Fruit fly (Drosophila melanogaster): ENCODE data around the gene COX8.

Gene COX8

dm6 chr3L:21533270-21533948, 5.8 kb downstream of the COX8 start, which contains the start of gene Mkrn1 (continued):
- TF ChIP-seq lbe (GFP tag; optimal IDR thresholded peaks at IDR 0.05) (no peak), hbn (GFP tag; IDR thresholded peaks at IDR 0.05; ENCODE audit: partially characterized antibody) (0 out of 2 replicates have a peak, but pooled peaks have one; percentile 22), pum (GFP tag; optimal IDR thresholded peaks at IDR 0.05) (no peak), CG17802 (tag; optimal IDR thresholded peaks at IDR 0.05) (no peak), vnd (GFP tag; IDR thresholded peaks at IDR 0.05; ENCODE audit: partially characterized antibody) (peak; percentile 83), CG7556 (GFP tag; optimal IDR thresholded peaks at IDR 0.05) (no peak), CG2889 (GFP tag; IDR thresholded peaks at IDR 0.05) (no peak), CG14441 (GFP tag; IDR thresholded peaks at IDR 0.05) (no peak), CG10543 (GFP tag; optimal IDR thresholded peaks at IDR 0.05) (no peak), zfh1 (GFP tag; IDR thresholded peaks at IDR 0.05) (no peak), her (GFP tag; optimal IDR thresholded peaks at IDR 0.05) (no peak), CG18262 (tag; optimal IDR thresholded peaks at IDR 0.05) (no peak), tx (GFP tag; optimal IDR thresholded peaks at IDR 0.05) (no peak), gcm (GFP tag; optimal IDR thresholded peaks at IDR 0.05) (no peak), CG11398 (GFP tag; optimal IDR thresholded peaks at IDR 0.05) (no peak), CG14965 (GFP tag; optimal IDR thresholded peaks at IDR 0.05; ENCODE audit: borderline replicate concordance) (no peak), CG11695 (GFP tag; IDR thresholded peaks at IDR 0.05) (no peak), Abd-B (GFP tag; optimal IDR thresholded peaks at IDR 0.05) (no peak), Rx (GFP tag; IDR thresholded peaks at IDR 0.05) (no peak), nerfin-2 (GFP tag; IDR thresholded peaks at IDR 0.05; ENCODE audit: partially characterized antibody) (peak; percentile 88), CG10979 (tag; optimal IDR thresholded peaks at IDR 0.05) (no peak), CG14860 (GFP tag; IDR thresholded peaks at IDR 0.05; ENCODE audit: partially characterized antibody) (peak; percentile 97), CG11456 (GFP tag; IDR thresholded peaks at IDR 0.05) (no peak), CG18011 (GFP tag; optimal IDR thresholded peaks at IDR 0.05) (no peak), ash1 (GFP tag; optimal IDR thresholded peaks at IDR 0.05) (no peak), scrt (GFP tag; optimal IDR thresholded peaks at IDR 0.05) (no peak), B-H2 (GFP tag; optimal IDR thresholded peaks at IDR 0.05) (no peak), bsh (GFP tag; optimal IDR thresholded peaks at IDR 0.05) (no peak), CTCF (GFP tag; optimal IDR thresholded peaks at IDR 0.05) (peak; percentile 12), CG13287 (GFP tag; IDR thresholded peaks at IDR 0.05; ENCODE audit: partially characterized antibody) (peak; percentile 70), Ravus (GFP tag; IDR thresholded peaks at IDR 0.05) (no peak), CG33213 (GFP tag; optimal IDR thresholded peaks at IDR 0.05) (peak; percentile 66), CG1024 (GFP tag; IDR thresholded peaks at IDR 0.05) (no peak), Gug (GFP tag; IDR thresholded peaks at IDR 0.05) (no peak), chinmo (GFP tag; IDR thresholded peaks at IDR 0.05; ENCODE audit: partially characterized antibody) (0 out of 4 replicates have a peak, but pooled peaks have one; percentile 71), CG4328 (GFP tag; optimal IDR thresholded peaks at IDR 0.05) (no peak), peb (GFP tag; IDR thresholded peaks at IDR 0.05) (no peak), Stat92E (GFP tag; optimal IDR thresholded peaks at IDR 0.05) (peak in 1 of 3 experiments; percentile 58), CG3281 (GFP tag; optimal IDR thresholded peaks at IDR 0.05) (no peak)

dm6 chr3L:21529108-21529507, 10.1 kb downstream of the COX8 start, which contains the start of gene Arv1:
Gene Arv1, minus strand, starts transcription at chr3L:21529333.
- TF ChIP-seq Mes4 (GFP tag; optimal IDR thresholded peaks at IDR 0.05) (no peak), CG6791 (GFP tag; IDR thresholded peaks at IDR 0.05; ENCODE audit: partially characterized antibody) (no peak), stwl (tag; optimal IDR thresholded peaks at IDR 0.05) (peak; percentile 57), unc-4 (GFP tag; IDR thresholded peaks at IDR 0.05; ENCODE audit: partially characterized antibody) (no peak), CG14710 (tag; optimal IDR thresholded peaks at IDR 0.05) (peak; percentile 7), ab (GFP tag; optimal IDR thresholded peaks at IDR 0.05) (no peak), Adf1 (GFP tag; IDR thresholded peaks at IDR 0.05) (no peak), ATbp (GFP tag; optimal IDR thresholded peaks at IDR 0.05) (no peak), Ravus (GFP tag; IDR thresholded peaks at IDR 0.05) (no peak), CG13287 (GFP tag; IDR thresholded peaks at IDR 0.05; ENCODE audit: partially characterized antibody) (peak; percentile 19; the same call in 1 of the 2 replicates), Doc2 (GFP tag; IDR thresholded peaks at IDR 0.05) (no peak), Eip74EF (GFP tag; optimal IDR thresholded peaks at IDR 0.05) (no peak), sob (GFP tag; IDR thresholded peaks at IDR 0.05) (no peak), BEAF-32 (GFP tag; optimal IDR thresholded peaks at IDR 0.05) (peak; percentile 9)

All from whole organism, embryonic.